Worm (Caenorhabditis elegans) whole organism, L4 larva: Measurements from ENCODE around the gene math-7.
A peak's percentile ranks its signal among the peaks of the same experiment; 100 is the strongest.

Experiments used
- D1046.2 ChIP-seq: fragments of 200-800 bp; sonication (Bioruptor generic); IDR thresholded peaks from 2 replicates; pipeline ENCODE4 v1.3.6; 2022; ENCODE audit warnings: missing genetic modification characterization, missing compliant biosample characterization
- F26F4.8 ChIP-seq: fragments of 200-800 bp; sonication (Bioruptor generic); conservative IDR thresholded peaks from 2 replicates; pipeline ENCODE4 v1.3.6; 2022; ENCODE audit warnings: missing genetic modification characterization, missing compliant biosample characterization
- F37D6.2 ChIP-seq: sonication (generic microtip); optimal IDR thresholded peaks from 2 replicates; lab custom pipeline; 2016; ENCODE audit warnings: mild to moderate bottlenecking, missing genetic modification characterization, missing compliant biosample characterization
- F44E2.7 ChIP-seq: fragments of 200-800 bp; sonication (Bioruptor generic); IDR thresholded peaks from 2 replicates; pipeline ENCODE4 v2.1.2; 2022; ENCODE audit warnings: missing genetic modification characterization, missing compliant biosample characterization
- R02D3.7 ChIP-seq: fragments of 150-350 bp; sonication (generic microtip); optimal IDR thresholded peaks from 3 replicates; lab custom pipeline; 2014; ENCODE audit warnings: missing biosample characterization, missing genetic modification characterization
- T26A8.4 ChIP-seq: fragments of 200-800 bp; sonication (Bioruptor generic); IDR thresholded peaks from 2 replicates; pipeline ENCODE4 v1.3.6; 2022; ENCODE audit warnings: missing genetic modification characterization, missing compliant biosample characterization
- Y48G9A.11 ChIP-seq: fragments of 200-800 bp; sonication (Bioruptor generic); IDR thresholded peaks from 2 replicates; pipeline ENCODE4 v1.3.6; 2022; ENCODE audit warnings: missing genetic modification reagents, missing genetic modification characterization, missing compliant biosample characterization
- Y5F2A.4 ChIP-seq: fragments of 200-800 bp; sonication (Bioruptor generic); optimal IDR thresholded peaks from 2 replicates; lab custom pipeline; 2018; ENCODE audit warnings: mild to moderate bottlenecking, missing genetic modification characterization, missing compliant biosample characterization
- aha-1 ChIP-seq: fragments of 150-350 bp; peaks from one replicate; lab custom pipeline; 2014; ENCODE audit warnings: missing biosample characterization, missing genetic modification characterization
- aly-2 ChIP-seq: sonication (generic microtip); optimal IDR thresholded peaks from 2 replicates; lab custom pipeline; 2018; ENCODE audit warnings: missing biosample characterization, missing genetic modification characterization
- arid-1 ChIP-seq: fragments of 200-800 bp; sonication (Bioruptor generic); conservative IDR thresholded peaks from 2 replicates; pipeline ENCODE4 v1.3.6; 2022; ENCODE audit warnings: missing genetic modification reagents, missing genetic modification characterization, missing compliant biosample characterization
- ces-1 ChIP-seq: fragments of 150-350 bp; sonication (generic microtip); optimal IDR thresholded peaks from 4 replicates; lab custom pipeline; 2014; ENCODE audit warnings: missing biosample characterization, missing genetic modification reagents, missing genetic modification characterization
- cey-2 ChIP-seq: sonication (generic microtip); optimal IDR thresholded peaks from 3 replicates; lab custom pipeline; 2017; ENCODE audit warnings: missing genetic modification characterization, mild to moderate bottlenecking, missing compliant biosample characterization, antibody characterized with exemption, borderline replicate concordance; ENCODE audit not compliant: insufficient read depth
- dpl-1 ChIP-seq: fragments of 150-350 bp; optimal IDR thresholded peaks from 2 replicates; lab custom pipeline; 2014; ENCODE audit warnings: missing biosample characterization, missing genetic modification reagents, missing genetic modification characterization
- egl-43 ChIP-seq: fragments of 200-800 bp; sonication (Bioruptor generic); IDR thresholded peaks from 2 replicates; pipeline ENCODE4 v1.3.6; 2022; ENCODE audit warnings: missing genetic modification reagents, missing genetic modification characterization, missing compliant biosample characterization
- fos-1 ChIP-seq: fragments of 150-350 bp; optimal IDR thresholded peaks from 2 replicates; lab custom pipeline; 2014; ENCODE audit warnings: missing biosample characterization, missing genetic modification characterization
- gei-8 ChIP-seq: fragments of 200-800 bp; sonication (Bioruptor generic); optimal IDR thresholded peaks from 2 replicates; lab custom pipeline; 2018; ENCODE audit warnings: mild to moderate bottlenecking, missing genetic modification characterization, missing compliant biosample characterization
- hif-1 ChIP-seq, 2 experiments: sonication (generic microtip); optimal IDR thresholded peaks; 2 replicates each; lab custom pipeline; 2016 to 2017; ENCODE audit warnings: missing compliant biosample characterization in 2 of 2, missing genetic modification characterization in 2 of 2, missing genetic modification reagents in 2 of 2, missing genotype in 2 of 2, mild to moderate bottlenecking in 1 of 2
- hmg-1.1 ChIP-seq: fragments of 200-800 bp; sonication (Bioruptor generic); IDR thresholded peaks from 2 replicates; pipeline ENCODE4 v1.3.6; 2022; ENCODE audit warnings: missing genetic modification reagents, missing genetic modification characterization, missing compliant biosample characterization
- lim-7 ChIP-seq: fragments of 200-800 bp; sonication (Bioruptor generic); IDR thresholded peaks from 2 replicates; pipeline ENCODE4 v1.3.6; 2022; ENCODE audit warnings: missing genetic modification characterization, missing compliant biosample characterization
- lin-1 ChIP-seq: fragments of 200-800 bp; sonication (Bioruptor generic); IDR thresholded peaks from 2 replicates; pipeline ENCODE4 v1.3.6; 2022; ENCODE audit warnings: missing genetic modification reagents, missing genetic modification characterization, missing compliant biosample characterization
- lin-15B ChIP-seq: fragments of 150-350 bp; sonication (generic microtip); optimal IDR thresholded peaks from 3 replicates; lab custom pipeline; 2014; ENCODE audit warnings: missing biosample characterization, missing genetic modification characterization
- lin-38 ChIP-seq: fragments of 200-800 bp; sonication (Bioruptor generic); IDR thresholded peaks from 2 replicates; pipeline ENCODE4 v1.3.6; 2022; ENCODE audit warnings: missing genetic modification reagents, missing genetic modification characterization, missing compliant biosample characterization
- lin-39 ChIP-seq: fragments of 150-350 bp; optimal IDR thresholded peaks from 2 replicates; lab custom pipeline; 2014; ENCODE audit warnings: missing biosample characterization, missing genetic modification reagents, missing genetic modification characterization
- lsy-2 ChIP-seq, 2 experiments: fragments of 150-350 bp in 1 of 2; sonication (generic microtip) in 1 of 2; optimal IDR thresholded peaks; 2 replicates each; lab custom pipeline; 2014 to 2017; ENCODE audit warnings: missing biosample characterization in 2 of 2, missing genetic modification characterization in 2 of 2
- mxl-3 ChIP-seq: fragments of 200-800 bp; sonication (Bioruptor generic); optimal IDR thresholded peaks from 2 replicates; lab custom pipeline; 2018; ENCODE audit warnings: mild to moderate bottlenecking, missing genetic modification characterization, missing compliant biosample characterization
- nhr-10 ChIP-seq: fragments of 150-350 bp; optimal IDR thresholded peaks from 2 replicates; lab custom pipeline; 2014; ENCODE audit warnings: missing biosample characterization, missing genetic modification characterization
- nhr-102 ChIP-seq: sonication (generic microtip); optimal IDR thresholded peaks from 2 replicates; lab custom pipeline; 2016; ENCODE audit warnings: mild to moderate bottlenecking, missing genetic modification characterization, moderate library complexity, missing compliant biosample characterization
- nhr-25 ChIP-seq: sonication (generic microtip); optimal IDR thresholded peaks from 2 replicates; lab custom pipeline; 2017; ENCODE audit warnings: missing genetic modification characterization, mild to moderate bottlenecking, missing compliant biosample characterization, antibody characterized with exemption, moderate library complexity, borderline replicate concordance; ENCODE audit not compliant: insufficient read depth
- nhr-28 ChIP-seq: fragments of 150-350 bp; optimal IDR thresholded peaks from 2 replicates; lab custom pipeline; 2014; ENCODE audit warnings: missing biosample characterization, missing genetic modification characterization
- nhr-42 ChIP-seq: fragments of 200-800 bp; sonication (Bioruptor generic); IDR thresholded peaks from 2 replicates; pipeline ENCODE4 v1.3.6; 2022; ENCODE audit warnings: missing genetic modification characterization, missing compliant biosample characterization
- nhr-6 ChIP-seq: fragments of 150-350 bp; optimal IDR thresholded peaks from 2 replicates; lab custom pipeline; 2014; ENCODE audit warnings: missing biosample characterization, missing genetic modification characterization
- pqm-1 ChIP-seq: sonication (generic microtip); optimal IDR thresholded peaks from 2 replicates; lab custom pipeline; 2017; ENCODE audit warnings: missing biosample characterization, missing genetic modification characterization
- rbr-2 ChIP-seq: sonication (generic microtip); optimal IDR thresholded peaks from 2 replicates; lab custom pipeline; 2016; ENCODE audit warnings: missing genotype, missing genetic modification characterization, missing compliant biosample characterization
- snpc-1.2 ChIP-seq: fragments of 200-800 bp; sonication (Bioruptor generic); IDR thresholded peaks from 2 replicates; pipeline ENCODE4 v1.3.6; 2022; ENCODE audit warnings: missing genetic modification reagents, missing genetic modification characterization, missing compliant biosample characterization
- snpc-4 ChIP-seq: fragments of 150-350 bp; optimal IDR thresholded peaks from 2 replicates; lab custom pipeline; 2014; ENCODE audit warnings: missing biosample characterization, missing genetic modification characterization
- tra-1 ChIP-seq: fragments of 200-800 bp; sonication (Bioruptor generic); IDR thresholded peaks from 2 replicates; pipeline ENCODE4 v1.3.6; 2022; ENCODE audit warnings: missing genetic modification reagents, missing genetic modification characterization, missing compliant biosample characterization
- unc-62 ChIP-seq, 3 experiments: fragments of 150-350 bp in 1 of 3; sonication (generic microtip); optimal IDR thresholded peaks in 2 of 3; peaks in 1 of 3; 1 replicate in 1 of 3; 2 replicates in 2 of 3; lab custom pipeline; 2014 to 2017; ENCODE audit warnings: missing biosample characterization in 3 of 3, missing genetic modification characterization in 3 of 3, missing genetic modification reagents in 3 of 3, missing genotype in 1 of 3
- vab-7 ChIP-seq: fragments of 200-800 bp; sonication (Bioruptor generic); IDR thresholded peaks from 2 replicates; pipeline ENCODE4 v1.3.6; 2022; ENCODE audit warnings: missing genetic modification reagents, missing genetic modification characterization, missing compliant biosample characterization
- zfp-3 ChIP-seq: fragments of 200-800 bp; sonication (Bioruptor generic); conservative IDR thresholded peaks from 2 replicates; pipeline ENCODE4 v1.3.6; 2022; ENCODE audit warnings: missing genetic modification reagents, missing genetic modification characterization, missing compliant biosample characterization
- zip-11 ChIP-seq: fragments of 200-800 bp; sonication (Bioruptor generic); IDR thresholded peaks from 2 replicates; pipeline ENCODE4 v1.3.6; 2022; ENCODE audit warnings: missing genetic modification characterization, missing compliant biosample characterization
- zip-2 ChIP-seq: fragments of 150-350 bp; optimal IDR thresholded peaks from 2 replicates; lab custom pipeline; 2014; ENCODE audit warnings: missing biosample characterization, missing genetic modification characterization
- ztf-7 ChIP-seq: fragments of 150-350 bp; optimal IDR thresholded peaks from 2 replicates; lab custom pipeline; 2014; ENCODE audit warnings: missing biosample characterization, missing genetic modification characterization

math-7 gene

DNA sequence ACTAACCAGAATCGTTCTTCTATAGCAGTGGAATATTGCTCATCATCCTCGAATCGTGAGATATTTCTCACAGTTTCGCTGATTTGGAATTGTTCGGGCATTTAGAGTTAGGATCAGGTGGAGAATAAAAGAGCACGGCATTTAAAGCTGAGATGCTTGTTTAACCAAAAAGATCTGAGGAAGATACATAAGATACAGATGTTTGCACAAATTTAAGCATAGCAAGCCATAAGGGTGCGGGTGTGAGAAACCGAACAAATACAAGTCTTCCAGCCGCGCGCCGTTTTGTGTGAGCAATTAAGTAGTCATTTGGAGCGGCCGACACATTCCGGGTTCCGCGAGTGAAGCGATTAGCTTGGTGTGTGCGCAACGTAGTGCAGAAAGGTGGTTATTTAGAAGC, at the start of gene math-7:
math-7 (minus strand) TSS at position 101 of the 400 bp plus-strand sequence.
- TF ChIP-seq cey-2 (tag; lab: Kevin White, UChicago), result no peak
- TF ChIP-seq nhr-10 (tag; lab: Kevin White, UChicago), result no peak
- TF ChIP-seq egl-43, result no peak
- TF ChIP-seq nhr-42 (GFP tag; lab: Robert Waterston, UW), result no peak
- no peak for TF ChIP-seq zip-2
- TF ChIP-seq zip-11, result no peak
- TF ChIP-seq dpl-1, result no peak
- no peak for TF ChIP-seq tra-1 (GFP tag; lab: Robert Waterston, UW)
- TF ChIP-seq nhr-25, result no peak
- no peak for TF ChIP-seq D1046.2 (GFP tag; lab: Robert Waterston, UW)
- no peak for TF ChIP-seq nhr-102 (tag; lab: Kevin White, UChicago)
- no peak for TF ChIP-seq ces-1 (GFP tag; lab: Kevin White, UChicago)
- TF ChIP-seq lin-15B (tag; lab: Kevin White, UChicago), result no peak
- no peak for TF ChIP-seq zfp-3 (GFP tag; lab: Robert Waterston, UW)
- TF ChIP-seq hif-1 (tag; optimal IDR thresholded peaks at IDR 0.05; lab: Kevin White, UChicago), result no peak
- TF ChIP-seq nhr-28 (tag; lab: Kevin White, UChicago), result no peak
- no peak for TF ChIP-seq Y5F2A.4 (GFP tag; lab: Kevin White, UChicago)
- no peak for TF ChIP-seq lin-39 (tag; lab: Kevin White, UChicago)
- TF ChIP-seq F26F4.8 (GFP tag; lab: Robert Waterston, UW), result no peak

DNA sequence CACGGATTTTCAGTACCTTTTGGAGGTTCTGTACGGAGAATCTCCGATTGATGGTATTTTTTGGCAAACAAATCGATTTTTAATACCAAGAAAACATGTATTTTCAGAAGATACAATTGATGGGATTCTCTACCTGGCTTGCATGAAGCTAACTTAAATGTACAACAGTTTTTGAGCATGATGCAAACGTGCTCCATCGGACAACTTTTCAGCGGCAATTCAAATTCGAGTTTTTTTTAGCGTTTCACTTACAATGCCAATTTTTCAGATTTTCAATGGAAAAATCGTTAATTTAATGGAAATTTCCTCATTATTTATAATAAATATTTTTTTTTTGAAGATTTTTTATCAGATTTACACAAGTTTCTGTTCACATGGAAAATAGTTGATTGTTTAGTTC, 42.3 kb upstream of the math-7 start:
- no peak for TF ChIP-seq R02D3.7
- peak; percentile 30; the same call in 1 of the 2 replicates for TF ChIP-seq lin-38 (GFP tag; lab: Robert Waterston, UW)
- no peak for TF ChIP-seq lin-1 (GFP tag; lab: Robert Waterston, UW)
- TF ChIP-seq aly-2 (tag; lab: Kevin White, UChicago), result no peak
- TF ChIP-seq T26A8.4 (GFP tag; lab: Robert Waterston, UW), result no peak
- no peak for TF ChIP-seq fos-1
- peak; percentile 25 for TF ChIP-seq aha-1 (tag; lab: Kevin White, UChicago)

ce11 chrII:1926162-1926561, 39.9 kb upstream of the math-7 start, which contains the start of gene F52C6.2:
F52C6.2 (plus strand) TSS chrII:1926462.
- TF ChIP-seq mxl-3 (GFP tag; lab: Kevin White, UChicago) (no peak), hif-1 (tag; optimal IDR thresholded peaks at IDR 0.05; lab: Kevin White, UChicago) (no peak), pqm-1 (tag; lab: Kevin White, UChicago) (no peak), rbr-2 (tag; lab: Kevin White, UChicago) (no peak), gei-8 (GFP tag; lab: Kevin White, UChicago) (no peak), ztf-7 (no peak), nhr-6 (tag; lab: Kevin White, UChicago) (no peak), snpc-4 (tag; lab: Kevin White, UChicago) (no peak), F37D6.2 (tag; lab: Kevin White, UChicago) (no peak), snpc-1.2 (GFP tag; lab: Robert Waterston, UW) (no peak), F44E2.7 (no peak)
- TF ChIP-seq, all 104 proteins: peak for 0

DNA sequence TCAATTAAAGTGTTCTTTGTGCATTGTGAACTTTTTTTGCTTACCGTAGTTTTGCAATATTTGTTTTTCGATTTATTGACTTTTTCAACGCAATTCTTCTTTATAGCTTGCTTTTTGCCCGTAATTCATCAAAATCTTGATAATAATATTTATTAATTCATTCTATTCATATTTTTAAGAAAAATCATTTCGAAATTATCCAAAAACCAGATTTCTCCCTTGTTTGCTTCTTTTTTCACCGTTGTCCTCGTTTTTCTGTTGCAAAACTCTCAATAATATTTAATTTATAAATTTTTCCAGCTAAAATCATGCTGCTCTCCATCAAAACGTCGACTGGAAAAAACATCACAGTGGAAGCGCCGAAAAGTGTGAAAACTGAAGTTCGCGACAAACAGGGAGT, 38.2 kb upstream of the math-7 start, which contains the start of gene F52C6.3:
F52C6.3 (plus strand) TSS at position 301 of the 400 bp plus-strand sequence.
- TF ChIP-seq hmg-1.1 (GFP tag; lab: Robert Waterston, UW) (no peak), lsy-2 (tag; optimal IDR thresholded peaks at IDR 0.05; lab: Kevin White, UChicago) (no peak), vab-7 (GFP tag; lab: Robert Waterston, UW) (no peak), egl-43 (no peak), lin-15B (tag; lab: Kevin White, UChicago) (no peak), unc-62 (GFP tag; optimal IDR thresholded peaks at IDR 0.05 in 1 of 2; lab: Kevin White, UChicago) (no peak), unc-62 (tag; optimal IDR thresholded peaks at IDR 0.05; lab: Kevin White, UChicago) (no peak), F37D6.2 (tag; lab: Kevin White, UChicago) (no peak), cey-2 (tag; lab: Kevin White, UChicago) (no peak), Y48G9A.11 (no peak), lim-7 (GFP tag; lab: Robert Waterston, UW) (no peak), arid-1 (no peak)
